Fruit fly (Drosophila melanogaster) whole organism, embryonic: ENCODE measurements around the gene drn.
A peak's percentile ranks its signal among the peaks of the same experiment; 100 is the strongest.

Experiments used
- ATbp ChIP-seq: fragments of 200-800 bp; sonication (Bioruptor generic); optimal IDR thresholded peaks from 2 replicates; lab custom pipeline; 2017; ENCODE audit warnings: missing biosample characterization, mild to moderate bottlenecking, missing genetic modification characterization, missing genetic modification reagents
- Asciz ChIP-seq: fragments of 200-800 bp; sonication (Bioruptor generic); optimal IDR thresholded peaks from 2 replicates; lab custom pipeline; 2017; ENCODE audit warnings: missing biosample characterization, mild to moderate bottlenecking, missing genetic modification characterization, missing genetic modification reagents
- B-H1 ChIP-seq: fragments of 200-800 bp; sonication (Bioruptor generic); IDR thresholded peaks from 3 replicates; pipeline ENCODE4 v1.3.6; 2022; ENCODE audit warnings: missing biosample characterization, missing genetic modification characterization
- CG11723 ChIP-seq: fragments of 200-800 bp; sonication (Bioruptor generic); optimal IDR thresholded peaks from 2 replicates; lab custom pipeline; 2017; ENCODE audit warnings: missing biosample characterization, mild to moderate bottlenecking, missing genetic modification characterization
- CG13624 ChIP-seq: fragments of 200-800 bp; sonication (Bioruptor generic); optimal IDR thresholded peaks from 2 replicates; lab custom pipeline; 2016; ENCODE audit warnings: missing biosample characterization, missing genetic modification characterization
- CG13894 ChIP-seq: fragments of 200-800 bp; sonication (Bioruptor generic); optimal IDR thresholded peaks from 3 replicates; lab custom pipeline; 2018; ENCODE audit warnings: missing biosample characterization, mild to moderate bottlenecking, missing genetic modification characterization, moderate library complexity
- CG15479 ChIP-seq: fragments of 200-800 bp; sonication (Bioruptor generic); optimal IDR thresholded peaks from 3 replicates; lab custom pipeline; 2019; ENCODE audit warnings: missing biosample characterization, mild to moderate bottlenecking, missing genetic modification characterization, moderate library complexity
- CG18764 ChIP-seq: fragments of 200-800 bp; sonication (Bioruptor generic); optimal IDR thresholded peaks from 3 replicates; lab custom pipeline; 2016; ENCODE audit warnings: missing biosample characterization, missing genetic modification characterization
- CG2875 ChIP-seq: fragments of 200-800 bp; sonication (Bioruptor generic); optimal IDR thresholded peaks from 2 replicates; lab custom pipeline; 2017; ENCODE audit warnings: missing biosample characterization, mild to moderate bottlenecking, missing genetic modification characterization, missing genetic modification reagents
- CG31365 ChIP-seq: fragments of 200-800 bp; sonication (Bioruptor generic); optimal IDR thresholded peaks from 2 replicates; lab custom pipeline; 2018; ENCODE audit warnings: missing biosample characterization, mild to moderate bottlenecking, missing genetic modification characterization
- CG31441 ChIP-seq: fragments of 200-800 bp; sonication (Bioruptor generic); IDR thresholded peaks from 2 replicates; pipeline ENCODE4 v1.3.6; 2022; ENCODE audit warnings: missing biosample characterization, missing genetic modification characterization
- CG32772 ChIP-seq: fragments of 200-800 bp; sonication (Bioruptor generic); IDR thresholded peaks from 2 replicates; pipeline ENCODE4 v1.3.6; 2022; ENCODE audit warnings: missing biosample characterization, missing genetic modification characterization
- CG3407 ChIP-seq: fragments of 200-800 bp; sonication (Bioruptor generic); optimal IDR thresholded peaks from 2 replicates; lab custom pipeline; 2018; ENCODE audit warnings: missing biosample characterization, mild to moderate bottlenecking, missing genetic modification characterization
- CG4854 ChIP-seq: fragments of 200-800 bp; sonication (Bioruptor generic); optimal IDR thresholded peaks from 2 replicates; lab custom pipeline; 2016; ENCODE audit warnings: missing biosample characterization, missing genetic modification characterization, inconsistent platforms
- CG6813 ChIP-seq: fragments of 200-800 bp; sonication (Bioruptor generic); optimal IDR thresholded peaks from 2 replicates; lab custom pipeline; 2017; ENCODE audit warnings: missing biosample characterization, missing genetic modification characterization, mild to moderate bottlenecking, moderate library complexity, missing genetic modification reagents
- CG7839 ChIP-seq: fragments of 200-800 bp; sonication (Bioruptor generic); optimal IDR thresholded peaks from 3 replicates; lab custom pipeline; 2018; ENCODE audit warnings: missing biosample characterization, mild to moderate bottlenecking, missing genetic modification characterization, moderate library complexity
- CG9876 ChIP-seq: fragments of 200-800 bp; sonication (Bioruptor generic); optimal IDR thresholded peaks from 2 replicates; lab custom pipeline; 2016; ENCODE audit warnings: missing biosample characterization, missing genetic modification characterization
- CkIIα-i1 ChIP-seq: fragments of 200-800 bp; sonication (Bioruptor generic); IDR thresholded peaks from 2 replicates; pipeline ENCODE4 v1.3.6; 2022; ENCODE audit warnings: missing biosample characterization, missing genetic modification characterization
- CrebB ChIP-seq: fragments of 200-800 bp; sonication (Bioruptor generic); optimal IDR thresholded peaks from 3 replicates; lab custom pipeline; 2018; ENCODE audit warnings: missing biosample characterization, mild to moderate bottlenecking, missing genetic modification characterization
- Dek ChIP-seq: fragments of 200-800 bp; sonication (Bioruptor generic); optimal IDR thresholded peaks from 3 replicates; lab custom pipeline; 2019; ENCODE audit warnings: missing biosample characterization, mild to moderate bottlenecking, missing genetic modification characterization, moderate library complexity
- Dref ChIP-seq: fragments of 200-800 bp; sonication (Bioruptor generic); IDR thresholded peaks from 2 replicates; pipeline ENCODE4 v1.3.6; 2022; ENCODE audit warnings: missing biosample characterization, missing genetic modification characterization
- Eip74EF ChIP-seq, 2 experiments: fragments of 200-800 bp in 1 of 2; fragments of >200 bp in 1 of 2; sonication (Bioruptor generic) in 1 of 2; optimal IDR thresholded peaks; 2 replicates each; lab custom pipeline; 2017 to 2019; ENCODE audit warnings: missing biosample characterization in 2 of 2, missing genetic modification characterization in 2 of 2, mild to moderate bottlenecking in 1 of 2, moderate library complexity in 1 of 2
- HLHmδ ChIP-seq: fragments of 200-800 bp; sonication (Bioruptor generic); optimal IDR thresholded peaks from 2 replicates; lab custom pipeline; 2018; ENCODE audit warnings: missing biosample characterization, mild to moderate bottlenecking, missing genetic modification characterization, moderate library complexity
- Hmr ChIP-seq: fragments of 200-800 bp; sonication (Bioruptor generic); optimal IDR thresholded peaks from 3 replicates; lab custom pipeline; 2017; ENCODE audit warnings: mild to moderate bottlenecking, missing biosample characterization, missing genetic modification reagents, missing genetic modification characterization
- Mad ChIP-seq: fragments of 200-800 bp; sonication (Bioruptor generic); optimal IDR thresholded peaks from 2 replicates; lab custom pipeline; 2016; ENCODE audit warnings: missing biosample characterization, missing genetic modification characterization
- Meics ChIP-seq: fragments of 200-800 bp; sonication (Bioruptor generic); optimal IDR thresholded peaks from 2 replicates; lab custom pipeline; 2017; ENCODE audit warnings: missing biosample characterization, mild to moderate bottlenecking, missing genetic modification characterization
- NK7.1 ChIP-seq: fragments of 200-800 bp; sonication (Bioruptor generic); optimal IDR thresholded peaks from 3 replicates; lab custom pipeline; 2016; ENCODE audit warnings: missing biosample characterization, missing genetic modification characterization
- Nf-YB ChIP-seq: fragments of 200-800 bp; sonication (Bioruptor generic); optimal IDR thresholded peaks from 3 replicates; lab custom pipeline; 2019; ENCODE audit warnings: missing biosample characterization, mild to moderate bottlenecking, missing genetic modification characterization, moderate library complexity
- Oli ChIP-seq: fragments of 200-800 bp; sonication (Bioruptor generic); optimal IDR thresholded peaks from 2 replicates; lab custom pipeline; 2018; ENCODE audit warnings: missing biosample characterization, mild to moderate bottlenecking, missing genetic modification characterization, moderate library complexity
- Sry-δ ChIP-seq: fragments of 200-800 bp; sonication (Bioruptor generic); optimal IDR thresholded peaks from 2 replicates; lab custom pipeline; 2016; ENCODE audit warnings: missing biosample characterization, missing genetic modification characterization
- Stat92E ChIP-seq, 3 experiments: fragments of >200 bp in 2 of 3; fragments of 200-800 bp in 1 of 3; sonication (Bioruptor generic) in 1 of 3; optimal IDR thresholded peaks; 2 replicates each; lab custom pipeline; 2017 to 2019; ENCODE audit warnings: missing biosample characterization in 3 of 3, missing genetic modification characterization in 3 of 3, mild to moderate bottlenecking in 1 of 3, moderate library complexity in 1 of 3
- Trl ChIP-seq, 3 experiments: fragments of >200 bp in 2 of 3; fragments of 200-800 bp in 1 of 3; sonication (Bioruptor generic) in 1 of 3; optimal IDR thresholded peaks; 2 replicates in 1 of 3; 3 replicates in 2 of 3; lab custom pipeline; 2016 to 2017; ENCODE audit warnings: missing biosample characterization in 1 of 3, missing genetic modification characterization in 1 of 3
- Xbp1 ChIP-seq: fragments of 200-800 bp; sonication (Bioruptor generic); optimal IDR thresholded peaks from 3 replicates; lab custom pipeline; 2016; ENCODE audit warnings: missing biosample characterization, mild to moderate bottlenecking, missing genetic modification characterization
- ac ChIP-seq: fragments of 200-800 bp; sonication (Bioruptor generic); optimal IDR thresholded peaks from 3 replicates; lab custom pipeline; 2017; ENCODE audit warnings: missing biosample characterization, mild to moderate bottlenecking, missing genetic modification characterization
- chif ChIP-seq, 2 experiments: fragments of 200-800 bp; sonication (Bioruptor generic); optimal IDR thresholded peaks; 3 replicates each; lab custom pipeline; 2016; ENCODE audit warnings: missing biosample characterization in 2 of 2, missing genetic modification characterization in 2 of 2
- dati ChIP-seq: fragments of 200-800 bp; sonication (Bioruptor generic); IDR thresholded peaks from 2 replicates; pipeline ENCODE4 v1.3.6; 2022; ENCODE audit warnings: missing biosample characterization, missing genetic modification characterization
- fru ChIP-seq: fragments of >200 bp; optimal IDR thresholded peaks from 2 replicates; lab custom pipeline; 2017
- grau ChIP-seq: fragments of 200-800 bp; optimal IDR thresholded peaks from 3 replicates; lab custom pipeline; 2019; ENCODE audit warnings: missing biosample characterization, mild to moderate bottlenecking, missing genetic modification characterization, moderate library complexity
- hkb ChIP-seq, 2 experiments: fragments of 200-800 bp in 1 of 2; fragments of >200 bp in 1 of 2; sonication (Bioruptor generic) in 1 of 2; IDR thresholded peaks in 1 of 2; optimal IDR thresholded peaks in 1 of 2; 2 replicates each; pipeline versions ENCODE4 v1.3.6 to Lab custom; 2017 to 2022; ENCODE audit warnings: missing biosample characterization in 1 of 2, missing genetic modification characterization in 1 of 2
- kah ChIP-seq: fragments of 200-800 bp; sonication (Bioruptor generic); optimal IDR thresholded peaks from 2 replicates; lab custom pipeline; 2018; ENCODE audit warnings: missing biosample characterization, mild to moderate bottlenecking, missing genetic modification characterization
- maf-S ChIP-seq: fragments of 200-800 bp; sonication (Bioruptor generic); optimal IDR thresholded peaks from 2 replicates; lab custom pipeline; 2016; ENCODE audit warnings: missing biosample characterization, missing genetic modification characterization
- nau ChIP-seq: fragments of 200-800 bp; sonication (Bioruptor generic); optimal IDR thresholded peaks from 3 replicates; lab custom pipeline; 2017; ENCODE audit warnings: missing biosample characterization, mild to moderate bottlenecking, missing genetic modification characterization, missing genetic modification reagents
- odd ChIP-seq: fragments of 200-800 bp; sonication (Bioruptor generic); optimal IDR thresholded peaks from 2 replicates; lab custom pipeline; 2017; ENCODE audit warnings: missing biosample characterization, mild to moderate bottlenecking, missing genetic modification characterization
- pzg ChIP-seq: fragments of 200-800 bp; sonication (Bioruptor generic); optimal IDR thresholded peaks from 3 replicates; lab custom pipeline; 2018; ENCODE audit warnings: missing biosample characterization, mild to moderate bottlenecking, missing genetic modification characterization, moderate library complexity
- rib ChIP-seq: fragments of 200-800 bp; sonication (Bioruptor generic); IDR thresholded peaks from 2 replicates; pipeline ENCODE4 v1.3.6; 2022; ENCODE audit warnings: missing biosample characterization, missing genetic modification characterization
- stwl ChIP-seq: fragments of 200-800 bp; sonication (Bioruptor generic); optimal IDR thresholded peaks from 3 replicates; lab custom pipeline; 2018; ENCODE audit warnings: missing biosample characterization, mild to moderate bottlenecking, missing genetic modification characterization, moderate library complexity
- tgo ChIP-seq: fragments of 200-800 bp; sonication (Bioruptor generic); IDR thresholded peaks from 3 replicates; pipeline ENCODE4 v1.3.6; 2022; ENCODE audit warnings: missing biosample characterization, missing genetic modification characterization
- twi ChIP-seq: fragments of 200-800 bp; optimal IDR thresholded peaks from 2 replicates; lab custom pipeline; 2019; ENCODE audit warnings: missing biosample characterization, mild to moderate bottlenecking, missing genetic modification characterization, moderate library complexity
- usp ChIP-seq: fragments of >200 bp; optimal IDR thresholded peaks from 2 replicates; lab custom pipeline; 2017; ENCODE audit warnings: missing biosample characterization, missing genetic modification characterization
- vvl ChIP-seq: fragments of 200-800 bp; sonication (Bioruptor generic); IDR thresholded peaks from 2 replicates; pipeline ENCODE4 v1.3.6; 2022; ENCODE audit warnings: missing biosample characterization, missing genetic modification characterization

Gene drn

dm6 chr3R:9344791-9345208 is 4.8 kb downstream of the drn start (continued):
- TF ChIP-seq CkIIα-i1 (GFP tag; lab: Robert Waterston, UW) (no peak), stwl (no peak), chif (GFP tag; optimal IDR thresholded peaks at IDR 0.05; lab: Kevin White, UChicago) (peak in 1 of 2 experiments; percentile 8), CG7839 (tag; lab: Kevin White, UChicago) (peak; percentile 54), twi (tag; lab: Kevin White, UChicago) (no peak), usp (GFP tag; lab: Kevin White, UChicago) (no peak), Nf-YB (GFP tag; lab: Kevin White, UChicago) (peak; percentile 14), tgo (GFP tag; lab: Robert Waterston, UW) (peak; percentile 36; the same call in 1 of the 3 replicates), Trl (optimal IDR thresholded peaks at IDR 0.05; lab: Kevin White, UChicago) (no peak), Trl (GFP tag; optimal IDR thresholded peaks at IDR 0.05; lab: Kevin White, UChicago) (peak; percentile 46), maf-S (GFP tag; lab: Kevin White, UChicago) (no peak), CG31441 (peak; percentile 55), hkb (optimal IDR thresholded peaks at IDR 0.05; lab: Kevin White, UChicago) (no peak), hkb (GFP tag; IDR thresholded peaks at IDR 0.05; lab: Robert Waterston, UW) (peak; percentile 70), Oli (tag; lab: Kevin White, UChicago) (peak; percentile 56), CG11723 (peak; percentile 16), Xbp1 (GFP tag; lab: Kevin White, UChicago) (peak; percentile 59), pzg (no peak), CG4854 (GFP tag; lab: Kevin White, UChicago) (no peak), Asciz (peak; percentile 54), CG6813 (no peak), B-H1 (GFP tag; lab: Robert Waterston, UW) (no peak), Mad (no peak), Sry-δ (no peak), CG15479 (GFP tag; lab: Kevin White, UChicago) (peak; percentile 6), CG31365 (tag; lab: Kevin White, UChicago) (no peak), odd (GFP tag; lab: Kevin White, UChicago) (peak; percentile 15), Dek (tag; lab: Kevin White, UChicago) (no peak), CrebB (tag; lab: Kevin White, UChicago) (no peak), Meics (GFP tag; lab: Kevin White, UChicago) (peak; percentile 42), fru (lab: Kevin White, UChicago) (no peak), CG13894 (tag; lab: Kevin White, UChicago) (no peak), kah (GFP tag; lab: Kevin White, UChicago) (peak; percentile 1), Dref (GFP tag; lab: Robert Waterston, UW) (no peak), rib (GFP tag; lab: Robert Waterston, UW) (no peak), CG13624 (GFP tag; lab: Kevin White, UChicago) (no peak), CG18764 (GFP tag; lab: Kevin White, UChicago) (peak; percentile 27), NK7.1 (GFP tag; lab: Kevin White, UChicago) (peak; percentile 5), Eip74EF (GFP tag; optimal IDR thresholded peaks at IDR 0.05; lab: Kevin White, UChicago) (peak in 1 of 2 experiments; percentile 42), ac (no peak), vvl (peak; percentile 57), CG3407 (GFP tag; lab: Kevin White, UChicago) (no peak), CG32772 (GFP tag; lab: Robert Waterston, UW) (no peak), CG2875 (GFP tag; lab: Kevin White, UChicago) (peak; percentile 30), grau (tag; lab: Kevin White, UChicago) (peak; percentile 23), HLHmδ (GFP tag; lab: Kevin White, UChicago) (no peak), dati (GFP tag; lab: Robert Waterston, UW) (no peak), ATbp (GFP tag; lab: Kevin White, UChicago) (peak; percentile 16), nau (GFP tag; lab: Kevin White, UChicago) (no peak), Hmr (GFP tag; lab: Kevin White, UChicago) (peak; percentile 22), CG9876 (GFP tag; lab: Kevin White, UChicago) (no peak), Stat92E (GFP tag; optimal IDR thresholded peaks at IDR 0.05; lab: Kevin White, UChicago) (no peak)
